Worm (Caenorhabditis elegans) whole organism, young adult: ENCODE results near the gene ttc-17.

Experiments used
- F10E7.11 ChIP-seq: sonication (generic microtip); optimal IDR thresholded peaks from 2 replicates; lab custom pipeline; 2017; ENCODE audit warnings: mild to moderate bottlenecking, missing genetic modification characterization, moderate library complexity, missing compliant biosample characterization
- F22D6.2 ChIP-seq: sonication (generic microtip); optimal IDR thresholded peaks from 2 replicates; lab custom pipeline; 2016; ENCODE audit warnings: mild to moderate bottlenecking, missing genetic modification characterization, missing compliant biosample characterization
- K12H6.12 ChIP-seq: fragments of 200-800 bp; sonication (Bioruptor generic); optimal IDR thresholded peaks from 2 replicates; lab custom pipeline; 2018; ENCODE audit warnings: mild to moderate bottlenecking, missing genetic modification characterization, missing compliant biosample characterization
- Y53F4B.3 ChIP-seq: fragments of 200-800 bp; sonication (Bioruptor generic); IDR thresholded peaks from 2 replicates; pipeline ENCODE4 v1.3.6; 2022; ENCODE audit warnings: missing genetic modification reagents, missing genetic modification characterization, missing compliant biosample characterization
- Y56A3A.18 ChIP-seq: fragments of 200-800 bp; sonication (Bioruptor generic); IDR thresholded peaks from 2 replicates; pipeline ENCODE4 v1.3.6; 2022; ENCODE audit warnings: missing genetic modification reagents, missing genetic modification characterization, missing compliant biosample characterization
- Y79H2A.3 ChIP-seq: fragments of 200-800 bp; sonication (Bioruptor generic); conservative IDR thresholded peaks from 2 replicates; pipeline ENCODE4 v1.3.6; 2022; ENCODE audit warnings: missing genetic modification reagents, missing genetic modification characterization, missing compliant biosample characterization
- akir-1 ChIP-seq: fragments of 200-800 bp; sonication (Bioruptor generic); optimal IDR thresholded peaks from 2 replicates; lab custom pipeline; 2018; ENCODE audit warnings: mild to moderate bottlenecking, missing genetic modification characterization, moderate library complexity, missing compliant biosample characterization
- aptf-3 ChIP-seq: fragments of 200-800 bp; sonication (Bioruptor generic); IDR thresholded peaks from 2 replicates; pipeline ENCODE4 v1.3.6; 2022; ENCODE audit warnings: missing genetic modification characterization, missing compliant biosample characterization
- attf-3 ChIP-seq: fragments of 200-800 bp; sonication (Bioruptor generic); conservative IDR thresholded peaks from 2 replicates; pipeline ENCODE4 v1.3.6; 2022; ENCODE audit warnings: missing genetic modification reagents, missing genetic modification characterization, missing compliant biosample characterization
- bed-1 ChIP-seq: fragments of 200-800 bp; sonication (Bioruptor generic); IDR thresholded peaks from 2 replicates; pipeline ENCODE4 v1.3.6; 2022; ENCODE audit warnings: missing genetic modification reagents, missing genetic modification characterization, missing compliant biosample characterization
- ceh-79 ChIP-seq: sonication (generic microtip); optimal IDR thresholded peaks from 2 replicates; lab custom pipeline; 2017; ENCODE audit warnings: mild to moderate bottlenecking, missing genetic modification characterization, missing compliant biosample characterization
- dpff-1 ChIP-seq: sonication (generic microtip); optimal IDR thresholded peaks from 2 replicates; lab custom pipeline; 2017; ENCODE audit warnings: mild to moderate bottlenecking, missing genetic modification characterization, missing compliant biosample characterization
- efl-1 ChIP-seq: fragments of 150-350 bp; optimal IDR thresholded peaks from 2 replicates; lab custom pipeline; 2014; ENCODE audit warnings: missing biosample characterization, missing genetic modification reagents, missing genetic modification characterization
- egl-44 ChIP-seq: fragments of 200-800 bp; sonication (Bioruptor generic); IDR thresholded peaks from 2 replicates; pipeline ENCODE4 v1.3.6; 2022; ENCODE audit warnings: missing genetic modification reagents, missing genetic modification characterization, missing compliant biosample characterization
- gei-17 ChIP-seq: fragments of 200-800 bp; sonication (Bioruptor generic); optimal IDR thresholded peaks from 2 replicates; lab custom pipeline; 2018; ENCODE audit warnings: mild to moderate bottlenecking, missing genetic modification characterization, missing compliant biosample characterization
- hmg-20 ChIP-seq: fragments of 200-800 bp; sonication (Bioruptor generic); IDR thresholded peaks from 2 replicates; pipeline ENCODE4 v1.3.6; 2022; ENCODE audit warnings: missing genetic modification reagents, missing genetic modification characterization, missing compliant biosample characterization
- hrde-1 ChIP-seq: sonication (generic microtip); optimal IDR thresholded peaks from 2 replicates; lab custom pipeline; 2016; ENCODE audit warnings: missing genetic modification characterization, mild to moderate bottlenecking, missing compliant biosample characterization, moderate library complexity, missing genotype, missing genetic modification reagents, borderline replicate concordance
- hsf-1 ChIP-seq: fragments of 200-800 bp; sonication (Bioruptor generic); IDR thresholded peaks from 2 replicates; pipeline ENCODE4 v1.3.6; 2022; ENCODE audit warnings: missing genetic modification reagents, missing genetic modification characterization, missing compliant biosample characterization
- let-526 ChIP-seq: fragments of 200-800 bp; sonication (Bioruptor generic); IDR thresholded peaks from 2 replicates; pipeline ENCODE4 v1.3.6; 2022; ENCODE audit warnings: missing genetic modification reagents, missing genetic modification characterization, missing compliant biosample characterization
- lin-26 ChIP-seq: fragments of 200-800 bp; sonication (Bioruptor generic); IDR thresholded peaks from 2 replicates; pipeline ENCODE4 v1.3.6; 2022; ENCODE audit warnings: missing genetic modification reagents, missing genetic modification characterization, missing compliant biosample characterization
- lin-35 ChIP-seq, 3 experiments: fragments of 150-350 bp in 2 of 3; sonication (generic microtip) in 1 of 3; optimal IDR thresholded peaks; 2 replicates each; lab custom pipeline; 2014 to 2018; ENCODE audit warnings: missing biosample characterization in 3 of 3, missing genetic modification characterization in 3 of 3, missing genetic modification reagents in 3 of 3
- mcd-1 ChIP-seq: fragments of 200-800 bp; sonication (Bioruptor generic); IDR thresholded peaks from 2 replicates; pipeline ENCODE4 v1.3.6; 2022; ENCODE audit warnings: missing genetic modification reagents, missing genetic modification characterization, missing compliant biosample characterization
- mes-4 ChIP-seq: sonication (generic microtip); optimal IDR thresholded peaks from 2 replicates; lab custom pipeline; 2016; ENCODE audit warnings: missing genotype, missing genetic modification characterization, missing compliant biosample characterization
- mxl-1 ChIP-seq: sonication (generic microtip); optimal IDR thresholded peaks from 2 replicates; lab custom pipeline; 2016; ENCODE audit warnings: missing genetic modification characterization, missing compliant biosample characterization
- nfya-2 ChIP-seq: fragments of 200-800 bp; sonication (Bioruptor generic); IDR thresholded peaks from 2 replicates; pipeline ENCODE4 v1.3.6; 2022; ENCODE audit warnings: missing genetic modification reagents, missing genetic modification characterization, missing compliant biosample characterization
- rcor-1 ChIP-seq: fragments of 200-800 bp; sonication (Bioruptor generic); IDR thresholded peaks from 2 replicates; pipeline ENCODE4 v1.3.6; 2022; ENCODE audit warnings: missing genetic modification reagents, missing genetic modification characterization, missing compliant biosample characterization
- sdz-38 ChIP-seq: sonication (generic microtip); optimal IDR thresholded peaks from 2 replicates; lab custom pipeline; 2016; ENCODE audit warnings: missing genotype, missing genetic modification characterization, missing compliant biosample characterization
- snpc-1.1 ChIP-seq: sonication (generic microtip); optimal IDR thresholded peaks from 2 replicates; lab custom pipeline; 2017; ENCODE audit warnings: missing genetic modification characterization, mild to moderate bottlenecking, missing compliant biosample characterization, antibody characterized with exemption, moderate library complexity, missing genotype, missing genetic modification reagents; ENCODE audit not compliant: insufficient read depth
- snpc-4 ChIP-seq, 5 experiments: fragments of 150-350 bp in 1 of 5; sonication (generic microtip) in 4 of 5; optimal IDR thresholded peaks; 2 replicates each; lab custom pipeline; 2014 to 2018; ENCODE audit warnings: missing genetic modification characterization in 5 of 5, missing biosample characterization in 3 of 5, antibody characterized with exemption in 2 of 5, mild to moderate bottlenecking in 2 of 5, missing compliant biosample characterization in 2 of 5, missing genotype in 2 of 5, moderate library complexity in 2 of 5, missing genetic modification reagents in 1 of 5
- somi-1 ChIP-seq: fragments of 200-800 bp; sonication (Bioruptor generic); optimal IDR thresholded peaks from 2 replicates; lab custom pipeline; 2018; ENCODE audit warnings: mild to moderate bottlenecking, missing genetic modification characterization, missing compliant biosample characterization
- sptf-2 ChIP-seq: fragments of 200-800 bp; sonication (Bioruptor generic); optimal IDR thresholded peaks from 2 replicates; lab custom pipeline; 2018; ENCODE audit warnings: mild to moderate bottlenecking, missing genetic modification characterization, missing compliant biosample characterization
- unc-130 ChIP-seq: sonication (generic microtip); optimal IDR thresholded peaks from 2 replicates; lab custom pipeline; 2016; ENCODE audit warnings: missing genetic modification reagents, missing genetic modification characterization, missing compliant biosample characterization
- unc-62 ChIP-seq: fragments of 150-350 bp; optimal IDR thresholded peaks from 2 replicates; lab custom pipeline; 2014; ENCODE audit warnings: missing biosample characterization, missing genetic modification reagents, missing genetic modification characterization
- xnd-1 ChIP-seq: sonication (generic microtip); optimal IDR thresholded peaks from 2 replicates; lab custom pipeline; 2016; ENCODE audit warnings: missing genotype, missing genetic modification reagents, missing genetic modification characterization, missing compliant biosample characterization
- ztf-18 ChIP-seq: sonication (generic microtip); optimal IDR thresholded peaks from 2 replicates; lab custom pipeline; 2016; ENCODE audit warnings: missing genotype, mild to moderate bottlenecking, missing genetic modification characterization, missing compliant biosample characterization
- ztf-22 ChIP-seq: fragments of 200-800 bp; sonication (Bioruptor generic); optimal IDR thresholded peaks from 2 replicates; lab custom pipeline; 2018; ENCODE audit warnings: mild to moderate bottlenecking, missing genetic modification characterization, moderate library complexity, missing compliant biosample characterization
- ztf-3 ChIP-seq: fragments of 200-800 bp; sonication (Bioruptor generic); optimal IDR thresholded peaks from 2 replicates; lab custom pipeline; 2018; ENCODE audit warnings: mild to moderate bottlenecking, missing genetic modification characterization, missing compliant biosample characterization

ttc-17 gene

DNA sequence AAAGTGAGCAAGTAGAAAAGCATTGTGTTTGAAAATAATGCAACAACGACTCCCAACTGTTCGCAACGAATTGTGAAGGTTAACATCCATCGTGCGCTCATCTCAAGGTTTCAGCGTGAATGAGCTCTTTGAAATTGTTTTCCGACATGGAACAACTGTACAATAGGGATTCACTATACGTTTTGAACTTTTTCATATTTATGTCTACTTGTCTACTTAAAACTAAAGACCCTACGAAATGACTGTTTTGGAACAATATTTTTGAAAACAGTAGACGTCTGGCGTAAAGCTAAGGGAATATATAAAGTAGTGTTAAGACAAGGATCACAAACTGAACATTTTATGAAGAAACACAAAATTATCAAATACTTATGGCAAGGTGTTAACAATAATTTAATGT, 26.8 kb downstream of the ttc-17 start, which contains the start of gene str-86:
str-86 (minus strand) TSS at position 101 of the 400 bp plus-strand sequence.
- TF ChIP-seq snpc-4 (GFP tag; optimal IDR thresholded peaks at IDR 0.05; lab: Kevin White, UChicago) (no peak), snpc-4 (tag; optimal IDR thresholded peaks at IDR 0.05; lab: Kevin White, UChicago) (no peak), sdz-38 (no peak), mcd-1 (GFP tag; lab: Robert Waterston, UW) (no peak), hrde-1 (tag; lab: Kevin White, UChicago) (no peak), lin-35 (GFP tag; optimal IDR thresholded peaks at IDR 0.05; lab: Kevin White, UChicago) (no peak), snpc-1.1 (no peak), ztf-18 (tag; lab: Kevin White, UChicago) (no peak), mxl-1 (tag; lab: Kevin White, UChicago) (no peak), rcor-1 (GFP tag; lab: Robert Waterston, UW) (no peak), unc-62 (no peak), ztf-3 (GFP tag; lab: Kevin White, UChicago) (no peak), F22D6.2 (tag; lab: Kevin White, UChicago) (no peak), F10E7.11 (tag; lab: Kevin White, UChicago) (no peak), bed-1 (GFP tag; lab: Robert Waterston, UW) (no peak), unc-130 (GFP tag; lab: Kevin White, UChicago) (no peak), let-526 (GFP tag; lab: Robert Waterston, UW) (no peak)

DNA sequence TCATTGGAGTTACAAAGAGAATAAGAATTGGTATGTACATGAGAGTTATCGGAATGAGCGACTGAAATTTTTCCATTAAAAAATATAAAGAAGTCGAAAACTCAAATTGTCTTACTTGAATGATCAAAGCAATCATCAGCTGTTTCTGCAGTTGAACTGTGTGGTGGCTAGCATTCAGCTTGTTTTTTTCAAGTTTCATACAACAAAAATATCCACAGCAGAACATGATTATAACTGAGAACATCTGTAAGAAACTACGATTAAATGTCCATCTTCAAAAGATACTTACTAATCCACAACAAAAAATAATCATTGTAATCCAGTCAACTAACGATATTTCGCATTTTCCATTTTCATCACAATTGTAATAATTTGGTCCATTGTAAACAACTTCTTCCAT, 27.9 kb downstream of the ttc-17 start:
- TF ChIP-seq aptf-3 (GFP tag; lab: Robert Waterston, UW) = no peak
- TF ChIP-seq Y53F4B.3 (GFP tag; lab: Robert Waterston, UW) = no peak
- TF ChIP-seq efl-1 (GFP tag; lab: Kevin White, UChicago) = no peak
- TF ChIP-seq attf-3 (GFP tag; lab: Robert Waterston, UW) = no peak
- no peak for TF ChIP-seq somi-1 (GFP tag; lab: Kevin White, UChicago)
- TF ChIP-seq ceh-79 (tag; lab: Kevin White, UChicago) = no peak
- no peak for TF ChIP-seq hmg-20
- TF ChIP-seq nfya-2 (GFP tag; lab: Robert Waterston, UW) = no peak
- TF ChIP-seq egl-44 (GFP tag; lab: Robert Waterston, UW) = no peak
- TF ChIP-seq, all 124 proteins: peak for 0

DNA sequence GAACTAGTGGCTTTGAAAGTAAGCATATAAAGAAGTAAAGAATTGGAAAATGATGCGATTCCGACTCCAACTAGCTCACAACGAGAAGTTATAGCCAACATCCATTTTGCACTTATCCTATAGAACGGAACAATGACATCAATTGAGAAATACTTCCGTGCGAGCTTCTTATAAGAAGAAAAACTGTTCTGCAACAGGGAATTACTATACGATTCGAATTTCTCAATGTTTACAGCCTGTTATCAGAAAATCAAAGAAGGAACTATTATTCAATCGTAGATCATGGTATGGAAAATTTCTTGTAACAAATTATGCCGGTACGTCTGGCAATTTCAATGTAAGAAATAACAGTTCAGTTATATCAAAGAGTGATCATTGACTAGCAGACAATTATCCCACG, 28.9 kb downstream of the ttc-17 start, which contains the start of gene str-85:
str-85 (minus strand) TSS at position 101 of the 400 bp plus-strand sequence.
- no peak for TF ChIP-seq mxl-1 (tag; lab: Kevin White, UChicago)
- TF ChIP-seq somi-1 (GFP tag; lab: Kevin White, UChicago) = no peak
- TF ChIP-seq dpff-1 (tag; lab: Kevin White, UChicago) = no peak
- no peak for TF ChIP-seq gei-17
- TF ChIP-seq lin-26 (GFP tag; lab: Robert Waterston, UW) = no peak
- TF ChIP-seq akir-1 = no peak
- no peak for TF ChIP-seq hsf-1
- TF ChIP-seq ztf-22 = no peak
- no peak for TF ChIP-seq Y79H2A.3 (GFP tag; lab: Robert Waterston, UW)
- TF ChIP-seq K12H6.12 (tag; lab: Kevin White, UChicago) = no peak
- no peak for TF ChIP-seq mes-4 (tag; lab: Kevin White, UChicago)
- TF ChIP-seq xnd-1 (tag; lab: Kevin White, UChicago) = no peak
- TF ChIP-seq Y56A3A.18 = no peak
- TF ChIP-seq sptf-2 (GFP tag; lab: Kevin White, UChicago) = no peak
- no peak for TF ChIP-seq sdz-38
